Worm (Caenorhabditis elegans) whole organism, midembryonic: ENCODE measurements around the gene vwa-8.

ENCODE experiments used
- T22C8.4 ChIP-seq: fragments of 200-800 bp; sonication (Bioruptor generic); IDR thresholded peaks from 2 replicates; pipeline ENCODE4 v1.3.6; 2022; ENCODE audit warnings: missing genetic modification characterization, missing compliant biosample characterization
- flt-1 ChIP-seq: fragments of 200-800 bp; sonication (Bioruptor generic); IDR thresholded peaks from 2 replicates; pipeline ENCODE4 v1.3.6; 2022; ENCODE audit warnings: missing genetic modification characterization, missing compliant biosample characterization
- ref-1 ChIP-seq: fragments of 200-800 bp; sonication (Bioruptor generic); conservative IDR thresholded peaks from 2 replicates; pipeline ENCODE4 v1.3.6; 2022; ENCODE audit warnings: missing genetic modification reagents, missing genetic modification characterization, missing compliant biosample characterization
- ztf-23 ChIP-seq: fragments of 200-800 bp; sonication (Bioruptor generic); IDR thresholded peaks from 2 replicates; pipeline ENCODE4 v1.3.6; 2022; ENCODE audit warnings: missing genetic modification reagents, missing genetic modification characterization, missing compliant biosample characterization

DNA sequence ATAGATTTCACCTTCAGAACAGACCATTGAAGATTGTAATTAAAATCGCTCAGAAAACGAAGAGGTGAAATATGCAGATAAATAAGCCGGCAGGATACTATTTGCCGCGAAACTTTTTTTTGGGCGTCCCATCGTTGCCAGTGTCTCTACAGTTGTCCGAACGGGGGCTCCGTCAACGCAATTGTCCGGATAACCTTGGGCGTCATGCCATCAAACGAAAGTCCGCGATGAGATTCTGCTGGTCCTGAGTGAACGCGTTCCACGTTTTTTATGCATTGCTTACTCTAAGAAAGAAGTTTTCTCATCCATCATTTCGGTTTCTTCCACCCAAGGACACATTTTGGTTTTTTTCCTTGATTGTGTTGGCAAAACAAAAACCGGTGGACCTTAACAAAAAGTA lies 9.6 kb downstream of the vwa-8 start:
- TF ChIP-seq ztf-23 (GFP tag; lab: Robert Waterston, UW): no peak
- no peak for TF ChIP-seq T22C8.4 (GFP tag; lab: Robert Waterston, UW)
- no peak for TF ChIP-seq ref-1 (GFP tag; lab: Robert Waterston, UW)
- TF ChIP-seq flt-1: no peak
